Worm (Caenorhabditis elegans) whole organism, early embryonic: ENCODE measurements around the gene B0432.10.

Source experiments
- B0310.2 ChIP-seq: sonication (generic microtip); optimal IDR thresholded peaks from 2 replicates; lab custom pipeline; 2016; ENCODE audit warnings: mild to moderate bottlenecking, missing genetic modification characterization, missing compliant biosample characterization
- F13C5.2 ChIP-seq: sonication (generic microtip); optimal IDR thresholded peaks from 2 replicates; lab custom pipeline; 2017; ENCODE audit warnings: mild to moderate bottlenecking, missing genetic modification characterization, inconsistent platforms, missing compliant biosample characterization
- aly-1 ChIP-seq: sonication (generic microtip); optimal IDR thresholded peaks from 2 replicates; lab custom pipeline; 2016; ENCODE audit warnings: missing genetic modification characterization, missing compliant biosample characterization
- ama-1 ChIP-seq: fragments of 150-350 bp; optimal IDR thresholded peaks from 2 replicates; lab custom pipeline; 2014
- ceh-13 ChIP-seq: fragments of 200-800 bp; sonication (Bioruptor generic); optimal IDR thresholded peaks from 2 replicates; lab custom pipeline; 2018; ENCODE audit warnings: mild to moderate bottlenecking, missing genetic modification characterization, missing compliant biosample characterization
- ceh-36 ChIP-seq: sonication (generic microtip); optimal IDR thresholded peaks from 2 replicates; lab custom pipeline; 2016; ENCODE audit warnings: missing genetic modification characterization, inconsistent platforms, missing compliant biosample characterization
- ets-7 ChIP-seq: sonication (generic microtip); optimal IDR thresholded peaks from 2 replicates; lab custom pipeline; 2016; ENCODE audit warnings: missing genotype, missing genetic modification characterization, missing compliant biosample characterization
- flt-1 ChIP-seq: fragments of 200-800 bp; sonication (Bioruptor generic); IDR thresholded peaks from 2 replicates; pipeline ENCODE4 v1.3.6; 2022; ENCODE audit warnings: missing genetic modification characterization, missing compliant biosample characterization
- hmbx-1 ChIP-seq: sonication (generic microtip); optimal IDR thresholded peaks from 2 replicates; lab custom pipeline; 2016; ENCODE audit warnings: mild to moderate bottlenecking, missing genetic modification characterization, missing compliant biosample characterization
- hmg-4 ChIP-seq: fragments of 200-800 bp; sonication (Bioruptor generic); optimal IDR thresholded peaks from 2 replicates; lab custom pipeline; 2018; ENCODE audit warnings: mild to moderate bottlenecking, missing genetic modification characterization, missing compliant biosample characterization
- hnd-1 ChIP-seq: sonication (generic microtip); optimal IDR thresholded peaks from 2 replicates; lab custom pipeline; 2016; ENCODE audit warnings: missing genetic modification characterization, missing compliant biosample characterization
- pes-1 ChIP-seq: fragments of 200-800 bp; sonication (Bioruptor generic); IDR thresholded peaks from 2 replicates; pipeline ENCODE4 v1.3.6; 2022; ENCODE audit warnings: missing genetic modification reagents, missing genetic modification characterization, missing compliant biosample characterization
- scrt-1 ChIP-seq: fragments of 200-800 bp; sonication (Bioruptor generic); IDR thresholded peaks from 2 replicates; pipeline ENCODE4 v1.3.6; 2022; ENCODE audit warnings: missing genetic modification characterization, missing compliant biosample characterization
- sea-1 ChIP-seq: fragments of 200-800 bp; sonication (Bioruptor generic); conservative IDR thresholded peaks from 2 replicates; pipeline ENCODE4 v1.3.6; 2022; ENCODE audit warnings: missing genetic modification characterization, missing compliant biosample characterization
- tbx-11 ChIP-seq: fragments of 200-800 bp; sonication (Bioruptor generic); IDR thresholded peaks from 2 replicates; pipeline ENCODE4 v1.3.6; 2022; ENCODE audit warnings: missing genetic modification characterization, missing compliant biosample characterization
- tbx-37 ChIP-seq: fragments of 200-800 bp; sonication (Bioruptor generic); conservative IDR thresholded peaks from 2 replicates; pipeline ENCODE4 v1.3.6; 2022; ENCODE audit warnings: missing genetic modification reagents, missing genetic modification characterization, missing compliant biosample characterization
- tra-4 ChIP-seq: sonication (generic microtip); optimal IDR thresholded peaks from 2 replicates; lab custom pipeline; 2017; ENCODE audit warnings: missing genetic modification characterization, missing compliant biosample characterization

Gene B0432.10

DNA sequence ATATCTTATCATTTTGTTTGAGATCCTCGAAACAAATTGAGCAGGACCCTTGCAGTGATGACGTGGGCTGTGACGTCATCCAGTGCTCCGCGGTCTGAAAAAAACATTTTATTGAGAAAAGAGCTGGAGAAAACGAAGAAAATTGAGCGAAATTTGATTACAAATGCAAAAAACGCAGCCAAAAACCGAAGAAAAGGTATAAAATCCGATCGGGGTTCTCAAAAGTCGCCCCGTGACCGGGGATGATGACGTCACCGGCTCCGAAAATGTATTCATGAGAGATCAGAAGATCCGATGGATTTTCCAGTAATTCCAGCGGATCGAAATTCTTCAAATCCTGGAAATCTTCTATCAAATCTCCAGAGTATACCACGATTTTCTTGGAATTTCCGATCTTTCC lies 3.6 kb downstream of the B0432.10 start, which contains the start of gene trul-1:
TSS of gene trul-1 (minus strand) at position 101 of the 400 bp plus-strand sequence.
- no peak for TF ChIP-seq ets-7 (tag; lab: Kevin White, UChicago)
- no peak for TF ChIP-seq tbx-37 (GFP tag; lab: Robert Waterston, UW)
- TF ChIP-seq ceh-13 (GFP tag; lab: Kevin White, UChicago): no peak
- no peak for TF ChIP-seq hnd-1
- TF ChIP-seq ceh-36 (tag; lab: Kevin White, UChicago): no peak
- no peak for TF ChIP-seq tra-4 (tag; lab: Kevin White, UChicago)
- no peak for TF ChIP-seq F13C5.2
- no peak for TF ChIP-seq hmbx-1 (tag; lab: Kevin White, UChicago)
- TF ChIP-seq flt-1: no peak
- TF ChIP-seq aly-1 (tag; lab: Kevin White, UChicago): no peak
- TF ChIP-seq B0310.2 (tag; lab: Kevin White, UChicago): no peak
- TF ChIP-seq pes-1 (GFP tag; lab: Robert Waterston, UW): no peak
- TF ChIP-seq ama-1: no peak
- no peak for TF ChIP-seq hmg-4
- no peak for TF ChIP-seq sea-1 (GFP tag; lab: Robert Waterston, UW)
- no peak for TF ChIP-seq tbx-11 (GFP tag; lab: Robert Waterston, UW)
- TF ChIP-seq scrt-1 (GFP tag; lab: Robert Waterston, UW): no peak

DNA sequence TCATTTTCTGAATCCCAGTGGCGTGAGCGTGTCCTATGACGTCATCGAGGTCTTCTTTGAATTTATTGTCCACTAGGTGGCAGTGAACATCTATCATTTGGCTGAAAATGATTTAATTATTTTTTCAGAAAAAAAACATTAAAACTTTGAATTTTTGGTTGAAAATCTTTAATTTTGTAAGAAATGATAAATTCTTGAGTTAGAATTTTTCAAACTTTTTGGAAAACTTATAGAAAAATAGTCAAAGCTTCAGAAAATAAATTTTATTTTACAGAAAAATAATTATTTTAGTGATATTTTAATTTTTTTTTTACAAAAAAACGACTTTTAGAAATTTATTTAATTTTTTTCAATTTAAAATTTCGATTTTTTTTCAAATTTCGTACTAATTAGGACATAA lies 7.4 kb downstream of the B0432.10 start, which contains the start of gene B0432.8:
TSS of gene B0432.8 (minus strand) at position 101 of the 400 bp plus-strand sequence.
- TF ChIP-seq ets-7 (tag; lab: Kevin White, UChicago) (no peak), aly-1 (tag; lab: Kevin White, UChicago) (no peak)

DNA sequence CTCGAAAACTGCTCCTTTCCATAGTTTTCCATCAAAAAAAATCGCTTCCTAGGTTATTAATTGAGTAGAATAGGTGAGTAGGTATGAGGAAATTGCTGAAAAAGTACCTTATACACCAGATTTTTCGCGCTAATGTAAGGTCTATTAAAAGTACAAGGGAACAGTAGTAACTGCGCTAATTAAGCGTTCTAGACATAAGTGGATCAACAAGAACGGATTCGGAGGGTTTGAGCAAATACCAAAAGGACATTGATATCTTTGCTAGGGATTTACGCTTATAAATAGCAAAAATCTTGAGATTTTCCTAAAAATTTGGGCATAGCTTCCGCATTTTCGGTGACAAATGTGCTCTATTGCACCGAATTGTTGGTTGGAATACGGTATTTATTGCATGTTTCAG lies 12.2 kb downstream of the B0432.10 start, which contains the start of gene B0432.7:
TSS of gene B0432.7 (minus strand) at position 101 of the 400 bp plus-strand sequence.
- TF ChIP-seq flt-1 (no peak), hmbx-1 (tag; lab: Kevin White, UChicago) (no peak), scrt-1 (GFP tag; lab: Robert Waterston, UW) (no peak), B0310.2 (tag; lab: Kevin White, UChicago) (no peak), tbx-37 (GFP tag; lab: Robert Waterston, UW) (no peak), ceh-13 (GFP tag; lab: Kevin White, UChicago) (no peak), sea-1 (GFP tag; lab: Robert Waterston, UW) (no peak)

DNA sequence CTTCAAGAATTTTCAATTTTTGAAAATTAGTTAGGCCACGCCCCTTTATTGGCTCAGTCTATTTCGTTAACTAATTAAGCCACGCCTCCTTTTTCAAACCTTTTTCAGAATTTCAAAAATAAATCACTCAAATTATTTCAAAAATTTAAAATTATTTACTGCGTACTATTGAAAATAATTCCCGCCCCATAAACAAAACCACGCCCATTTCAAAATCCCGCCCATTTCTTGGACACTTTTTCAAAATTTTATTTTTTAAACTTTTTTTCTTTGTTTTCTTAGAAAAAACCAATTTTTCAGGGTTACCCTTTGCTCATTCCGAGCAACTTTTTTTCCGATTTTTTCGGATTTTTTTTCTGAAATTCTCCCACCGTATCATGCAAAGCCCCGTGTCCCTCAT lies 22.0 kb downstream of the B0432.10 start, which contains the start of gene B0432.14:
TSS of gene B0432.14 (plus strand) at position 301 of the 400 bp plus-strand sequence.
- TF ChIP-seq ets-7 (tag; lab: Kevin White, UChicago) (no peak), pes-1 (GFP tag; lab: Robert Waterston, UW) (no peak), hmg-4 (no peak), hmbx-1 (tag; lab: Kevin White, UChicago) (no peak), scrt-1 (GFP tag; lab: Robert Waterston, UW) (no peak), tbx-11 (GFP tag; lab: Robert Waterston, UW) (no peak), ceh-13 (GFP tag; lab: Kevin White, UChicago) (no peak), tra-4 (tag; lab: Kevin White, UChicago) (no peak), F13C5.2 (no peak), aly-1 (tag; lab: Kevin White, UChicago) (no peak), ama-1 (no peak), tbx-37 (GFP tag; lab: Robert Waterston, UW) (no peak), flt-1 (no peak), sea-1 (GFP tag; lab: Robert Waterston, UW) (no peak), ceh-36 (tag; lab: Kevin White, UChicago) (no peak)

DNA sequence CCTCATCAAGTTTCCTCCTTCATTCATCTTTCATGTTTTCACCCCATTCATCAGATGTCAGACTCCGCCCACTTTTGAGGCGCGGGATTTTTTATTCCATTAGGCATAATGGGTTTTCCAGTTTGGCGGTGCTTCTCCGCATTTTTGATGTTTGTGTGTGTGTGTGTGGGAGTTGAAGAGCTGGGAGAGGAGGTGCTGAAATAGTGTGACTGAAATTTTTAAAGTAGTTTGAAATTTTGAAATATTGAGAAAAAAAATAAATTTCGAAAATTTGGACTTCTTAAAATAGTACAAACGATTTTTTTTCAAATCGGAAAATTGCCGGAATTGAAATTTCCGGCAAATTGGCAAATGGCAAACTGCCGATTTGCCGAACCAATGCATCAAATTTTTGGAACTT lies 22.5 kb downstream of the B0432.10 start, which contains the start of gene scc-2:
TSS of gene scc-2 (minus strand) at position 101 of the 400 bp plus-strand sequence.
- TF ChIP-seq sea-1 (GFP tag; lab: Robert Waterston, UW) (no peak), aly-1 (tag; lab: Kevin White, UChicago) (no peak), ama-1 (no peak)

DNA sequence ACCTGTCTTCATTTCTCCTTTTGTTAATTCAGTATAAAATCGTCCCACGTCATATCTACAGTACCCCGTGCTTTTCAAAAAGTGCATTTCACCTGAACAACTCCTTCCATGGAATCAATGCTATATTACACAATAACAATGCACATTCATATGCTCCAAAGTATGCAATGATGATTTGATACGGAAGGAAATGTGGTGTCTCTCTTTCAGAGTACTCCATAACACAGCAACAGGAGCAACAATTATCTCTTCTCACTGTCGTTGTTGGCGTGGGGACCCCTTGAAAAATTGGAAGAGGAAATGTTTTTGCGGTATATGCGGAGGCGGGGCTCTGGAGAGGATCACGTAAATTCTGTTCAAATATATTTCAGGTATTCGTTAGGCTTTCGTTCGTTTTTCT lies 28.6 kb downstream of the B0432.10 start, which contains the start of gene cat-2:
TSS of gene cat-2 (plus strand) at position 301 of the 400 bp plus-strand sequence.
- no peak for TF ChIP-seq B0310.2 (tag; lab: Kevin White, UChicago)
- no peak for TF ChIP-seq scrt-1 (GFP tag; lab: Robert Waterston, UW)
- TF ChIP-seq ceh-13 (GFP tag; lab: Kevin White, UChicago): no peak
- TF ChIP-seq flt-1: no peak
- no peak for TF ChIP-seq tbx-37 (GFP tag; lab: Robert Waterston, UW)
- no peak for TF ChIP-seq hmbx-1 (tag; lab: Kevin White, UChicago)
- TF ChIP-seq sea-1 (GFP tag; lab: Robert Waterston, UW): no peak
- no peak for TF ChIP-seq hnd-1
- no peak for TF ChIP-seq ama-1
- no peak for TF ChIP-seq ceh-36 (tag; lab: Kevin White, UChicago)
- TF ChIP-seq tra-4 (tag; lab: Kevin White, UChicago): no peak
- TF ChIP-seq pes-1 (GFP tag; lab: Robert Waterston, UW): no peak
- no peak for TF ChIP-seq hmg-4

DNA sequence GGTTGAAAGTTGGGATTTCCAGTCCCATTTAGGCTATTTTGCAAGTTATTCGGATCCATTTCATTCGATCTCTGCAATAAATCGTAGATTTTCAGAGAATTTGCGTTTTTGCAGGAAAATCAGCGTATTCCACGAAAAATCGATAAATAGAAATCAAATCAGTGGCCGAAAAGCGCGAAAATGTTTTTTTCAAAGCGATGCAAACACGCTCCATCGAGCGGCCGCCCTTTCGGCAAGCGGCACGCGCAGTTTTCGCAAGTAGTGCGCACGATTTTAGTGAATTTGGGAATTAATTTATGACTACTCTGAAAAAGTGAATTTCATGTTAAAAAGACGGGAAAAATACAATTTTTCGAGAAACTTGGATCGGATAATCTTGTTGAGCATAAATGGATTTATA lies 31.0 kb downstream of the B0432.10 start:
- TF ChIP-seq B0310.2 (tag; lab: Kevin White, UChicago): peak; percentile 39
- TF ChIP-seq F13C5.2: peak; percentile 96
- TF ChIP-seq tra-4 (tag; lab: Kevin White, UChicago): no peak
- no peak for TF ChIP-seq ama-1
- TF ChIP-seq ceh-13 (GFP tag; lab: Kevin White, UChicago): peak; percentile 33
- TF ChIP-seq hnd-1: peak; percentile 40
- peak; percentile 77 for TF ChIP-seq flt-1
- TF ChIP-seq aly-1 (tag; lab: Kevin White, UChicago): peak; percentile 73
- peak; percentile 52 for TF ChIP-seq ets-7 (tag; lab: Kevin White, UChicago)
- peak; percentile 79 for TF ChIP-seq tbx-11 (GFP tag; lab: Robert Waterston, UW)
- peak; percentile 84 for TF ChIP-seq hmg-4
- peak; percentile 80 for TF ChIP-seq pes-1 (GFP tag; lab: Robert Waterston, UW)
- TF ChIP-seq ceh-36 (tag; lab: Kevin White, UChicago): peak; percentile 78
- peak; percentile 81 for TF ChIP-seq scrt-1 (GFP tag; lab: Robert Waterston, UW)
- TF ChIP-seq sea-1 (GFP tag; lab: Robert Waterston, UW): peak; percentile 61; the same call in 1 of the 2 replicates
- peak; percentile 77 for TF ChIP-seq hmbx-1 (tag; lab: Kevin White, UChicago)
- TF ChIP-seq tbx-37 (GFP tag; lab: Robert Waterston, UW): peak; percentile 65; the same call in 1 of the 2 replicates
